Worm (Caenorhabditis elegans): ENCODE measurements around the gene C04E6.7.
A peak's percentile ranks its signal among the peaks of the same experiment; 100 is the strongest.

The C04E6.7 gene

ce11 chrV:5917707-5918106 is 24.6 kb downstream of the C04E6.7 start, which contains the start of gene lrpr-1 (continued):
- TF ChIP-seq nhr-48 (tag; optimal IDR thresholded peaks at IDR 0.05): no peak
- TF ChIP-seq nhr-237 (tag; optimal IDR thresholded peaks at IDR 0.05): no peak
- TF ChIP-seq sdz-12 (GFP tag; optimal IDR thresholded peaks at IDR 0.05): no peak
- TF ChIP-seq zip-11 (GFP tag; IDR thresholded peaks at IDR 0.05): no peak
- TF ChIP-seq nhr-76 (tag; optimal IDR thresholded peaks at IDR 0.05): no peak
- no peak for TF ChIP-seq dmd-6 (GFP tag; IDR thresholded peaks at IDR 0.05)
- TF ChIP-seq ztf-7 (tag; optimal IDR thresholded peaks at IDR 0.05): no peak
- no peak for TF ChIP-seq pqm-1 (tag; optimal IDR thresholded peaks at IDR 0.05)
- TF ChIP-seq daf-12 (tag; optimal IDR thresholded peaks at IDR 0.05): no peak
- TF ChIP-seq mxl-2 (GFP tag; conservative IDR thresholded peaks at IDR 0.05): 0 out of 2 replicates have a peak, but pooled peaks have one; percentile 49
- TF ChIP-seq unc-39 (tag; optimal IDR thresholded peaks at IDR 0.05): no peak
- TF ChIP-seq madf-9 (GFP tag; conservative IDR thresholded peaks at IDR 0.05): peak; percentile 85

DNA sequence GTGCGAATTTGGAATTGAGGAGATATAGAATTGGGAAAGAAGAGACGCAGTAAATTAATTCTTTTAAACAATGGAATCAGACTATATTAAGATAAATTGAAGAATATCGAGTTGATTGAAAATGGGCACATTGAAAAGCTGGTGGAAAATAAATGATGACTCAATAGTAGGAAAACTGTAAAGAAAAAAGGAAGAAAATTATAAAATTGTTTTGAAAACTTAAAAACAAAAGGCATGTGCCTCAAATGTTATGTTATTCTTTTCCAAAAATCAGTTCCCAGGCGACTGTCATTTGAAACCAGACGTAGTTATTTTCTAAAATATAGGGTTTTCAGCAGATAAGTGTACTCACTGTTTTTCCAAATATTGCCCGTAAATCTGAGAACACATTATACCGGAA is 26.8 kb downstream of the C04E6.7 start, which contains the start of gene C04E6.12:
Gene C04E6.12 (minus strand): TSS at position 101 of the 400 bp plus-strand sequence.
- TF ChIP-seq F37D6.2 (tag; optimal IDR thresholded peaks at IDR 0.05) (no peak), nhr-76 (tag; optimal IDR thresholded peaks at IDR 0.05) (no peak), dpl-1 (GFP tag; optimal IDR thresholded peaks at IDR 0.05) (no peak), nhr-42 (GFP tag; IDR thresholded peaks at IDR 0.05) (no peak), rbr-2 (tag; optimal IDR thresholded peaks at IDR 0.05) (no peak), lir-3 (tag; optimal IDR thresholded peaks at IDR 0.05) (no peak), dmd-9 (GFP tag; IDR thresholded peaks at IDR 0.05) (no peak), daf-12 (tag; optimal IDR thresholded peaks at IDR 0.05) (no peak), ceh-82 (tag; optimal IDR thresholded peaks at IDR 0.05) (no peak), ctbp-1 (GFP tag; IDR thresholded peaks at IDR 0.05) (no peak), Y5F2A.4 (GFP tag; optimal IDR thresholded peaks at IDR 0.05) (no peak)

DNA sequence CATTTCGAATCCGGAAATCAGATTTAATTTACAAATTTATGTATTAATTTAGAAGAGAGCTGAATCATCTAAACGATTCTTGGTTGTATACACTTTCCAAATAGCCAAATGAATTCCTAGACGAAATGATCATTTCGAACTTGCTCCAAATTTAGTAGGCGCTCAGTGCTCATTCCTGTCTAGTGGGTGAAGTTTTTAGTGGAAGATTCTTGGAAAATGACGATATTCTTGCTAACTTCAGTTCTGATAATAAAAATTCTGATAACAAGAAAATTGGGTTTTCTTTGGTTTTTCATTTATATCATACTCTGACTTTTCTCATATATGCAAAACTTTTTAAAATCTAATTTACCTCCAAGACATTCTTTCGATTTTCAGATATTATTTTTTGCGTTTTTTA is 28.6 kb downstream of the C04E6.7 start:
- TF ChIP-seq dpl-1 (GFP tag; optimal IDR thresholded peaks at IDR 0.05) (no peak), lim-7 (GFP tag; IDR thresholded peaks at IDR 0.05) (no peak), tag-97 (GFP tag; IDR thresholded peaks at IDR 0.05) (no peak), nhr-48 (tag; optimal IDR thresholded peaks at IDR 0.05) (no peak), rbr-2 (tag; optimal IDR thresholded peaks at IDR 0.05) (no peak), ZK546.5 (tag; optimal IDR thresholded peaks at IDR 0.05) (no peak), mdt-29 (GFP tag; IDR thresholded peaks at IDR 0.05) (no peak), Y48G9A.11 (GFP tag; IDR thresholded peaks at IDR 0.05) (no peak)

DNA sequence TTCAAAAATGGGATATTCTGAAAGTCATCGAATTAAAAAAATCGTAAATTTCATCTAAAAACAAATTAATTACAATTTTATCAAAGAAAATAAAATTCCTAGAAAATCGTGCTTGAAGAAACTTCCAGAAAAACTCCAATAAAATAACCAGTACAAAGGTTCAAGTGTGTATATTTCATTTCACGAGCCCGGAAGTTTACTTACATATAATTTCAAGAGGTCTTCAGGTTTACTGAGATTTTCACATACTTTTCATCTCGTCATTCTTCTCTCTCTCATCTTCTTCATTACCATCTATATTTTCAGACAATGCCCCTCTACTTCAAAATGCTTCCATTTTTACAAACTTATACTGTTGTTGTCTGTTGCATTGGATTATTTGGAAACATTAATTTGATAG is 29.1 kb downstream of the C04E6.7 start, which contains the start of gene srsx-18:
Gene srsx-18 (plus strand): TSS at position 301 of the 400 bp plus-strand sequence.
- TF ChIP-seq Y48G9A.11 (GFP tag; IDR thresholded peaks at IDR 0.05): no peak
- no peak for TF ChIP-seq arid-1 (GFP tag; conservative IDR thresholded peaks at IDR 0.05)
- TF ChIP-seq ceh-62 (tag; optimal IDR thresholded peaks at IDR 0.05): no peak
- no peak for TF ChIP-seq unc-62 (GFP tag; optimal IDR thresholded peaks at IDR 0.05 in 1 of 2)
- no peak for TF ChIP-seq unc-62 (tag; optimal IDR thresholded peaks at IDR 0.05)
- TF ChIP-seq dmd-9 (GFP tag; IDR thresholded peaks at IDR 0.05): no peak
- no peak for TF ChIP-seq T20F7.1 (GFP tag; optimal IDR thresholded peaks at IDR 0.05)
- no peak for TF ChIP-seq ces-1 (GFP tag; optimal IDR thresholded peaks at IDR 0.05)
- no peak for TF ChIP-seq zfp-3 (GFP tag; conservative IDR thresholded peaks at IDR 0.05)
- no peak for TF ChIP-seq duxl-1 (tag; optimal IDR thresholded peaks at IDR 0.05; ENCODE audit: poor library complexity)
- no peak for TF ChIP-seq lin-15B (tag; optimal IDR thresholded peaks at IDR 0.05)
- no peak for TF ChIP-seq pha-4 (GFP tag; IDR thresholded peaks at IDR 0.05)
- no peak for TF ChIP-seq pha-4 (tag; optimal IDR thresholded peaks at IDR 0.05)
- TF ChIP-seq Y5F2A.4 (GFP tag; optimal IDR thresholded peaks at IDR 0.05): no peak
- TF ChIP-seq madf-9 (GFP tag; conservative IDR thresholded peaks at IDR 0.05): no peak
- TF ChIP-seq zip-11 (GFP tag; IDR thresholded peaks at IDR 0.05): no peak
- TF ChIP-seq nhr-48 (tag; optimal IDR thresholded peaks at IDR 0.05): no peak
